Worm (Caenorhabditis elegans) whole organism, L3 larva: ENCODE measurements around the gene F13H10.3.

Source experiments
- R02D3.7 ChIP-seq: fragments of 150-350 bp; optimal IDR thresholded peaks from 2 replicates; lab custom pipeline; 2014; ENCODE audit warnings: missing biosample characterization, missing genetic modification characterization
- ama-1 ChIP-seq: fragments of 150-350 bp; optimal IDR thresholded peaks from 2 replicates; lab custom pipeline; 2018
- ceh-82 ChIP-seq: fragments of 150-350 bp; optimal IDR thresholded peaks from 2 replicates; lab custom pipeline; 2014; ENCODE audit warnings: missing biosample characterization, missing genetic modification characterization
- daf-12 ChIP-seq: fragments of 150-350 bp; optimal IDR thresholded peaks from 2 replicates; lab custom pipeline; 2014; ENCODE audit warnings: missing biosample characterization, missing genetic modification reagents, missing genetic modification characterization
- egl-27 ChIP-seq: sonication (generic microtip); optimal IDR thresholded peaks from 4 replicates; lab custom pipeline; 2017; ENCODE audit warnings: missing biosample characterization, missing genetic modification reagents, missing genetic modification characterization
- elt-2 ChIP-seq: sonication (generic microtip); optimal IDR thresholded peaks from 2 replicates; lab custom pipeline; 2016; ENCODE audit warnings: missing genetic modification reagents, mild to moderate bottlenecking, missing genetic modification characterization, missing compliant biosample characterization
- elt-3 ChIP-seq, 3 experiments: fragments of 150-350 bp in 1 of 3; sonication (generic microtip) in 2 of 3; optimal IDR thresholded peaks; 2 replicates in 2 of 3; 4 replicates in 1 of 3; lab custom pipeline; 2014 to 2017; ENCODE audit warnings: missing biosample characterization in 3 of 3, missing genetic modification characterization in 3 of 3
- fkh-2 ChIP-seq: fragments of 150-350 bp; optimal IDR thresholded peaks from 2 replicates; lab custom pipeline; 2014; ENCODE audit warnings: missing biosample characterization, missing genetic modification reagents, missing genetic modification characterization
- lsy-12 ChIP-seq: sonication (generic microtip); optimal IDR thresholded peaks from 2 replicates; lab custom pipeline; 2016; ENCODE audit warnings: mild to moderate bottlenecking, missing genetic modification characterization, missing compliant biosample characterization
- mdl-1 ChIP-seq: fragments of 150-350 bp; optimal IDR thresholded peaks from 2 replicates; lab custom pipeline; 2014; ENCODE audit warnings: missing biosample characterization, missing genetic modification characterization
- mml-1 ChIP-seq: fragments of 150-350 bp; sonication (generic microtip); optimal IDR thresholded peaks from 3 replicates; lab custom pipeline; 2014; ENCODE audit warnings: missing biosample characterization, missing genetic modification characterization
- nhr-12 ChIP-seq: fragments of 150-350 bp; optimal IDR thresholded peaks from 2 replicates; lab custom pipeline; 2014; ENCODE audit warnings: missing biosample characterization, missing genetic modification characterization
- nhr-23 ChIP-seq: fragments of 150-350 bp; optimal IDR thresholded peaks from 2 replicates; lab custom pipeline; 2014; ENCODE audit warnings: missing biosample characterization, missing genetic modification reagents, missing genetic modification characterization
- nhr-25 ChIP-seq: sonication (generic microtip); optimal IDR thresholded peaks from 2 replicates; lab custom pipeline; 2017; ENCODE audit warnings: missing biosample characterization, missing genetic modification characterization
- nhr-28 ChIP-seq: fragments of 150-350 bp; optimal IDR thresholded peaks from 2 replicates; lab custom pipeline; 2014; ENCODE audit warnings: missing biosample characterization, missing genetic modification characterization
- nhr-67 ChIP-seq: fragments of 150-350 bp; optimal IDR thresholded peaks from 2 replicates; lab custom pipeline; 2014; ENCODE audit warnings: missing biosample characterization, missing genetic modification characterization
- nhr-76 ChIP-seq: fragments of 150-350 bp; sonication (generic microtip); optimal IDR thresholded peaks from 5 replicates; lab custom pipeline; 2014; ENCODE audit warnings: missing biosample characterization, missing genetic modification characterization
- pha-4 ChIP-seq: fragments of 150-350 bp; optimal IDR thresholded peaks from 2 replicates; lab custom pipeline; 2014; ENCODE audit warnings: missing biosample characterization, missing genetic modification reagents, missing genetic modification characterization
- pqm-1 ChIP-seq: fragments of 150-350 bp; optimal IDR thresholded peaks from 2 replicates; lab custom pipeline; 2017; ENCODE audit warnings: missing biosample characterization, missing genetic modification characterization, inconsistent platforms
- sea-2 ChIP-seq: fragments of 150-350 bp; sonication (generic microtip); optimal IDR thresholded peaks from 4 replicates; lab custom pipeline; 2014; ENCODE audit warnings: missing biosample characterization, missing genetic modification reagents, missing genetic modification characterization
- skn-1 ChIP-seq: fragments of 150-350 bp; optimal IDR thresholded peaks from 2 replicates; lab custom pipeline; 2014; ENCODE audit warnings: missing biosample characterization, missing genetic modification characterization
- snpc-4 ChIP-seq: fragments of 150-350 bp; optimal IDR thresholded peaks from 2 replicates; lab custom pipeline; 2014; ENCODE audit warnings: missing biosample characterization, missing genetic modification characterization
- tbx-2 ChIP-seq: sonication (generic microtip); optimal IDR thresholded peaks from 2 replicates; lab custom pipeline; 2016; ENCODE audit warnings: mild to moderate bottlenecking, missing genetic modification characterization, missing compliant biosample characterization
- unc-39 ChIP-seq: sonication (generic microtip); optimal IDR thresholded peaks from 4 replicates; lab custom pipeline; 2017; ENCODE audit warnings: missing biosample characterization, missing genetic modification characterization
- unc-62 ChIP-seq: fragments of 150-350 bp; sonication (generic microtip); optimal IDR thresholded peaks from 4 replicates; lab custom pipeline; 2014; ENCODE audit warnings: missing biosample characterization, missing genetic modification reagents, missing genetic modification characterization
- ztf-4 ChIP-seq: fragments of 150-350 bp; optimal IDR thresholded peaks from 2 replicates; lab custom pipeline; 2014; ENCODE audit warnings: missing biosample characterization, missing genetic modification characterization

The F13H10.3 gene

ce11 chrIV:10964688-10965087 is 51.1 kb downstream of the F13H10.3 start:
- TF ChIP-seq nhr-76 (tag; lab: Kevin White, UChicago) (no peak), ama-1 (lab: Kevin White, UChicago) (no peak), nhr-67 (tag; lab: Kevin White, UChicago) (no peak), fkh-2 (tag; lab: Kevin White, UChicago) (no peak), skn-1 (tag; lab: Kevin White, UChicago) (no peak), R02D3.7 (no peak), pha-4 (tag; lab: Kevin White, UChicago) (peak; percentile 24), elt-3 (tag; optimal IDR thresholded peaks at IDR 0.05; lab: Kevin White, UChicago) (no peak), nhr-25 (tag; lab: Kevin White, UChicago) (no peak), nhr-12 (tag; lab: Kevin White, UChicago) (no peak), ztf-4 (tag; lab: Kevin White, UChicago) (no peak), nhr-23 (tag; lab: Kevin White, UChicago) (no peak), daf-12 (tag; lab: Kevin White, UChicago) (no peak), egl-27 (tag; lab: Kevin White, UChicago) (no peak), ceh-82 (tag; lab: Kevin White, UChicago) (no peak), unc-62 (GFP tag; lab: Kevin White, UChicago) (no peak), sea-2 (no peak), elt-2 (tag; lab: Kevin White, UChicago) (peak; percentile 69), mml-1 (tag; lab: Kevin White, UChicago) (no peak), nhr-28 (tag; lab: Kevin White, UChicago) (no peak), pqm-1 (tag; lab: Kevin White, UChicago) (peak; percentile 45), unc-39 (tag; lab: Kevin White, UChicago) (no peak), mdl-1 (no peak), lsy-12 (no peak), snpc-4 (tag; lab: Kevin White, UChicago) (no peak), tbx-2 (tag; lab: Kevin White, UChicago) (no peak)
